Worm (Caenorhabditis elegans) whole organism, midembryonic: ENCODE data around the gene F55F10.3.

Experiments used
- T22C8.4 ChIP-seq: fragments of 200-800 bp; sonication (Bioruptor generic); IDR thresholded peaks from 2 replicates; pipeline ENCODE4 v1.3.6; 2022; ENCODE audit warnings: missing genetic modification characterization, missing compliant biosample characterization
- flt-1 ChIP-seq: fragments of 200-800 bp; sonication (Bioruptor generic); IDR thresholded peaks from 2 replicates; pipeline ENCODE4 v1.3.6; 2022; ENCODE audit warnings: missing genetic modification characterization, missing compliant biosample characterization
- ref-1 ChIP-seq: fragments of 200-800 bp; sonication (Bioruptor generic); conservative IDR thresholded peaks from 2 replicates; pipeline ENCODE4 v1.3.6; 2022; ENCODE audit warnings: missing genetic modification reagents, missing genetic modification characterization, missing compliant biosample characterization
- ztf-29 ChIP-seq: fragments of 200-800 bp; sonication (Bioruptor generic); IDR thresholded peaks from 2 replicates; pipeline ENCODE4 v1.3.6; 2022; ENCODE audit warnings: missing genetic modification reagents, missing genetic modification characterization, missing compliant biosample characterization

DNA sequence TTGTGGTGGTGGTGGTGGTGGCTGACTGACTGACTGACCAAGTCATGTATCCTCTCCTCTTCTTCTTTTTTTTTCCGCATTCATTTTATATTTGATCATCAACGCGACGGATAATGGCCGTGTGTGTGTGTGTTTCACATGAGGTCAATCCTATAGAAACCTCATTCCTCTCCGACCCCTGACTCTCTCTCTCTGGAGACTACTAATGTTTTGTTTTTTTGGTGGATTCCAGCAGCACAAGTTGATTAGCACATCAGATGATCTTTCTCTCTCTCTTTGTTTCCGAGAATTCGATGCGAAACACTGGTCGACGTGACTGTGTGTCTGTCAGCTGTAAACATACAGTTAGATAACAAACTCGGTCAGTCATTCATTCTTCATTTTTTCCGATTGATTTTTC lies 45.4 kb downstream of the F55F10.3 start, which contains the start of gene Y24D9A.7:
- no peak for TF ChIP-seq ref-1 (GFP tag; lab: Robert Waterston, UW)
- no peak for TF ChIP-seq T22C8.4 (GFP tag; lab: Robert Waterston, UW)
- no peak for TF ChIP-seq ztf-29 (GFP tag; lab: Robert Waterston, UW)
- TF ChIP-seq flt-1 = no peak
